Worm (Caenorhabditis elegans) whole organism, L2 larva: ENCODE results near the gene F36D3.16.

Experiments used
- ama-1 ChIP-seq: fragments of 150-350 bp; optimal IDR thresholded peaks from 2 replicates; lab custom pipeline; 2018; ENCODE audit warnings: inconsistent platforms
- elt-3 ChIP-seq: sonication (generic microtip); optimal IDR thresholded peaks from 2 replicates; lab custom pipeline; 2017; ENCODE audit warnings: missing biosample characterization, missing genetic modification characterization
- fos-1 ChIP-seq: fragments of 150-350 bp; optimal IDR thresholded peaks from 2 replicates; lab custom pipeline; 2014; ENCODE audit warnings: missing biosample characterization, missing genetic modification characterization
- lin-13 ChIP-seq: fragments of 150-350 bp; optimal IDR thresholded peaks from 2 replicates; lab custom pipeline; 2014; ENCODE audit warnings: missing biosample characterization, missing genetic modification reagents, missing genetic modification characterization
- lsy-2 ChIP-seq, 2 experiments: fragments of 150-350 bp in 1 of 2; sonication (generic microtip) in 1 of 2; optimal IDR thresholded peaks; 2 replicates each; lab custom pipeline; 2014 to 2017; ENCODE audit warnings: missing biosample characterization in 2 of 2, missing genetic modification characterization in 2 of 2
- sem-4 ChIP-seq: fragments of 150-350 bp; optimal IDR thresholded peaks from 2 replicates; lab custom pipeline; 2014; ENCODE audit warnings: missing biosample characterization, missing genetic modification reagents, missing genetic modification characterization

- TF ChIP-seq sem-4 (tag; lab: Kevin White, UChicago): no peak
- no peak for TF ChIP-seq lsy-2 (tag; optimal IDR thresholded peaks at IDR 0.05; lab: Kevin White, UChicago)
- no peak for TF ChIP-seq ama-1 (lab: Kevin White, UChicago)
- TF ChIP-seq lin-13 (GFP tag; lab: Kevin White, UChicago): no peak
- TF ChIP-seq elt-3 (tag; lab: Kevin White, UChicago): no peak
- TF ChIP-seq fos-1 (tag; lab: Kevin White, UChicago): no peak
Measured at ce11 chrV:16488172-16488571, 39.7 kb upstream of the F36D3.16 start, which contains the start of gene sqst-4.
